Fruit fly (Drosophila melanogaster) whole organism, embryonic: Measurements from ENCODE around the gene bor.

Experiments used
- Adf1 ChIP-seq: fragments of 200-800 bp; sonication (Bioruptor generic); IDR thresholded peaks from 2 replicates; pipeline ENCODE4 v1.3.6; 2022; ENCODE audit warnings: missing biosample characterization, missing genetic modification characterization
- CG10147 ChIP-seq: fragments of 200-800 bp; sonication (Bioruptor generic); optimal IDR thresholded peaks from 2 replicates; lab custom pipeline; 2019; ENCODE audit warnings: missing biosample characterization, mild to moderate bottlenecking, missing genetic modification characterization, moderate library complexity
- CG10274 ChIP-seq: fragments of 200-800 bp; sonication (Bioruptor generic); optimal IDR thresholded peaks from 3 replicates; lab custom pipeline; 2017; ENCODE audit warnings: missing biosample characterization, mild to moderate bottlenecking, missing genetic modification characterization
- CG10462 ChIP-seq: fragments of 200-800 bp; sonication (Bioruptor generic); optimal IDR thresholded peaks from 2 replicates; lab custom pipeline; 2016; ENCODE audit warnings: missing biosample characterization, missing genetic modification characterization
- CG10543 ChIP-seq: fragments of 200-800 bp; sonication (Bioruptor generic); optimal IDR thresholded peaks from 3 replicates; lab custom pipeline; 2017; ENCODE audit warnings: missing biosample characterization, mild to moderate bottlenecking, missing genetic modification characterization, moderate library complexity
- CG11504 ChIP-seq: fragments of 200-800 bp; sonication (Bioruptor generic); optimal IDR thresholded peaks from 3 replicates; lab custom pipeline; 2019; ENCODE audit warnings: missing biosample characterization, mild to moderate bottlenecking, missing genetic modification characterization, moderate library complexity
- CG12391 ChIP-seq: fragments of 200-800 bp; sonication (Bioruptor generic); optimal IDR thresholded peaks from 3 replicates; lab custom pipeline; 2018; ENCODE audit warnings: missing biosample characterization, mild to moderate bottlenecking, missing genetic modification characterization, moderate library complexity
- CG12769 ChIP-seq: fragments of 200-800 bp; sonication (Bioruptor generic); optimal IDR thresholded peaks from 2 replicates; lab custom pipeline; 2019; ENCODE audit warnings: missing biosample characterization, mild to moderate bottlenecking, missing genetic modification characterization, moderate library complexity
- CG12942 ChIP-seq: fragments of 200-800 bp; sonication (Bioruptor generic); optimal IDR thresholded peaks from 3 replicates; lab custom pipeline; 2016; ENCODE audit warnings: missing biosample characterization, missing genetic modification characterization
- CG13894 ChIP-seq: fragments of 200-800 bp; sonication (Bioruptor generic); optimal IDR thresholded peaks from 3 replicates; lab custom pipeline; 2018; ENCODE audit warnings: missing biosample characterization, mild to moderate bottlenecking, missing genetic modification characterization, moderate library complexity
- CG1529 ChIP-seq: fragments of 200-800 bp; sonication (Bioruptor generic); optimal IDR thresholded peaks from 3 replicates; lab custom pipeline; 2018; ENCODE audit warnings: missing biosample characterization, missing genetic modification characterization
- CG17385 ChIP-seq: fragments of 200-800 bp; sonication (Bioruptor generic); optimal IDR thresholded peaks from 3 replicates; lab custom pipeline; 2018; ENCODE audit warnings: missing biosample characterization, mild to moderate bottlenecking, missing genetic modification characterization
- CG17829 ChIP-seq: fragments of 200-800 bp; optimal IDR thresholded peaks from 2 replicates; lab custom pipeline; 2019; ENCODE audit warnings: missing biosample characterization, mild to moderate bottlenecking, missing genetic modification characterization, moderate library complexity
- CG2712 ChIP-seq: fragments of 200-800 bp; optimal IDR thresholded peaks from 3 replicates; lab custom pipeline; 2019; ENCODE audit warnings: missing biosample characterization, mild to moderate bottlenecking, missing genetic modification characterization, moderate library complexity
- CG30020 ChIP-seq: fragments of 200-800 bp; optimal IDR thresholded peaks from 2 replicates; lab custom pipeline; 2019; ENCODE audit warnings: missing biosample characterization, mild to moderate bottlenecking, missing genetic modification characterization, moderate library complexity
- CG33557 ChIP-seq: fragments of 200-800 bp; sonication (Bioruptor generic); optimal IDR thresholded peaks from 2 replicates; lab custom pipeline; 2019; ENCODE audit warnings: missing biosample characterization, mild to moderate bottlenecking, missing genetic modification characterization, moderate library complexity
- CG4707 ChIP-seq: fragments of 200-800 bp; sonication (Bioruptor generic); optimal IDR thresholded peaks from 2 replicates; lab custom pipeline; 2018; ENCODE audit warnings: missing biosample characterization, mild to moderate bottlenecking, missing genetic modification characterization, moderate library complexity
- CG5180 ChIP-seq: fragments of 200-800 bp; sonication (Bioruptor generic); optimal IDR thresholded peaks from 3 replicates; lab custom pipeline; 2017; ENCODE audit warnings: missing biosample characterization, missing genetic modification characterization, mild to moderate bottlenecking, moderate library complexity, missing genetic modification reagents
- CG6175 ChIP-seq: fragments of 200-800 bp; sonication (Bioruptor generic); IDR thresholded peaks from 3 replicates; pipeline ENCODE4 v1.3.6; 2022; ENCODE audit warnings: missing biosample characterization, missing genetic modification characterization
- CG6813 ChIP-seq: fragments of 200-800 bp; sonication (Bioruptor generic); optimal IDR thresholded peaks from 2 replicates; lab custom pipeline; 2017; ENCODE audit warnings: missing biosample characterization, missing genetic modification characterization, mild to moderate bottlenecking, moderate library complexity, missing genetic modification reagents
- CG6854 ChIP-seq: fragments of 200-800 bp; sonication (Bioruptor generic); optimal IDR thresholded peaks from 3 replicates; lab custom pipeline; 2017; ENCODE audit warnings: missing biosample characterization, mild to moderate bottlenecking, missing genetic modification characterization
- CG7928 ChIP-seq: fragments of 200-800 bp; sonication (Bioruptor generic); optimal IDR thresholded peaks from 2 replicates; lab custom pipeline; 2017; ENCODE audit warnings: missing biosample characterization, mild to moderate bottlenecking, missing genetic modification characterization
- CG8290 ChIP-seq, 3 experiments: fragments of 200-800 bp; sonication (Bioruptor generic); optimal IDR thresholded peaks; 2 replicates each; lab custom pipeline; 2016 to 2019; ENCODE audit warnings: missing biosample characterization in 3 of 3, missing genetic modification characterization in 3 of 3, mild to moderate bottlenecking in 2 of 3, moderate library complexity in 1 of 3
- CG9609 ChIP-seq: fragments of 200-800 bp; sonication (Bioruptor generic); optimal IDR thresholded peaks from 3 replicates; lab custom pipeline; 2016; ENCODE audit warnings: missing biosample characterization, missing genetic modification characterization
- D ChIP-seq, 2 experiments: fragments of 200-800 bp in 1 of 2; fragments of >200 bp in 1 of 2; sonication (Bioruptor generic) in 1 of 2; optimal IDR thresholded peaks; 2 replicates in 1 of 2; 3 replicates in 1 of 2; lab custom pipeline; 2017; ENCODE audit warnings: mild to moderate bottlenecking in 1 of 2, missing biosample characterization in 1 of 2, missing genetic modification characterization in 1 of 2, missing genetic modification reagents in 1 of 2
- D19B ChIP-seq: fragments of 200-800 bp; sonication (Bioruptor generic); optimal IDR thresholded peaks from 2 replicates; lab custom pipeline; 2017; ENCODE audit warnings: missing biosample characterization, mild to moderate bottlenecking, missing genetic modification characterization
- Deaf1 ChIP-seq: fragments of 200-800 bp; optimal IDR thresholded peaks from 3 replicates; lab custom pipeline; 2019; ENCODE audit warnings: missing biosample characterization, mild to moderate bottlenecking, missing genetic modification characterization, moderate library complexity
- H15 ChIP-seq: fragments of 200-800 bp; sonication (Bioruptor generic); IDR thresholded peaks from 3 replicates; pipeline ENCODE4 v1.3.6; 2022; ENCODE audit warnings: missing biosample characterization, missing genetic modification characterization
- H2.0 ChIP-seq: fragments of 200-800 bp; sonication (Bioruptor generic); IDR thresholded peaks from 2 replicates; pipeline ENCODE4 v1.3.6; 2022; ENCODE audit warnings: missing biosample characterization, missing genetic modification characterization
- Hr3 ChIP-seq: fragments of 200-800 bp; sonication (Bioruptor generic); optimal IDR thresholded peaks from 3 replicates; lab custom pipeline; 2016; ENCODE audit warnings: missing biosample characterization, missing genetic modification characterization
- Nf-YA ChIP-seq: fragments of 200-800 bp; sonication (Bioruptor generic); IDR thresholded peaks from 2 replicates; pipeline ENCODE4 v1.3.6; 2022; ENCODE audit warnings: missing biosample characterization, missing genetic modification characterization
- Taf1 ChIP-seq: fragments of 200-800 bp; sonication (Bioruptor generic); IDR thresholded peaks from 2 replicates; pipeline ENCODE4 v1.3.6; 2022; ENCODE audit warnings: missing biosample characterization, missing genetic modification characterization
- abd-A ChIP-seq: fragments of 200-800 bp; sonication (Bioruptor generic); optimal IDR thresholded peaks from 3 replicates; lab custom pipeline; 2019; ENCODE audit warnings: missing biosample characterization, mild to moderate bottlenecking, missing genetic modification characterization, moderate library complexity
- ash1 ChIP-seq: fragments of 200-800 bp; sonication (Bioruptor generic); optimal IDR thresholded peaks from 2 replicates; lab custom pipeline; 2018; ENCODE audit warnings: missing biosample characterization, mild to moderate bottlenecking, missing genetic modification characterization
- bigmax ChIP-seq: fragments of 200-800 bp; sonication (Bioruptor generic); optimal IDR thresholded peaks from 2 replicates; lab custom pipeline; 2018; ENCODE audit warnings: missing biosample characterization, mild to moderate bottlenecking, missing genetic modification characterization
- cad ChIP-seq: fragments of >200 bp; optimal IDR thresholded peaks from 2 replicates; lab custom pipeline; 2017; ENCODE audit warnings: missing biosample characterization, missing genetic modification characterization
- cato ChIP-seq: fragments of 200-800 bp; sonication (Bioruptor generic); optimal IDR thresholded peaks from 2 replicates; lab custom pipeline; 2016; ENCODE audit warnings: missing biosample characterization, missing genetic modification characterization, borderline replicate concordance
- dati ChIP-seq: fragments of 200-800 bp; sonication (Bioruptor generic); IDR thresholded peaks from 2 replicates; pipeline ENCODE4 v1.3.6; 2022; ENCODE audit warnings: missing biosample characterization, missing genetic modification characterization
- kah ChIP-seq: fragments of 200-800 bp; sonication (Bioruptor generic); optimal IDR thresholded peaks from 2 replicates; lab custom pipeline; 2018; ENCODE audit warnings: missing biosample characterization, mild to moderate bottlenecking, missing genetic modification characterization
- lilli ChIP-seq: fragments of 200-800 bp; sonication (Bioruptor generic); optimal IDR thresholded peaks from 3 replicates; lab custom pipeline; 2016; ENCODE audit warnings: missing biosample characterization, missing genetic modification characterization
- nerfin-2 ChIP-seq: fragments of 200-800 bp; sonication (Bioruptor generic); IDR thresholded peaks from 2 replicates; pipeline ENCODE4 v1.3.6; 2022; ENCODE audit warnings: missing biosample characterization, missing genetic modification characterization; ENCODE audit not compliant: partially characterized antibody
- nom ChIP-seq: fragments of 200-800 bp; sonication (Bioruptor generic); optimal IDR thresholded peaks from 2 replicates; lab custom pipeline; 2017; ENCODE audit warnings: missing biosample characterization, missing genetic modification characterization, mild to moderate bottlenecking, moderate library complexity, missing genetic modification reagents
- odd ChIP-seq: fragments of 200-800 bp; sonication (Bioruptor generic); optimal IDR thresholded peaks from 2 replicates; lab custom pipeline; 2017; ENCODE audit warnings: missing biosample characterization, mild to moderate bottlenecking, missing genetic modification characterization
- pfk ChIP-seq: fragments of 200-800 bp; sonication (Bioruptor generic); optimal IDR thresholded peaks from 2 replicates; lab custom pipeline; 2018; ENCODE audit warnings: missing biosample characterization, mild to moderate bottlenecking, missing genetic modification characterization, moderate library complexity
- scrt ChIP-seq: fragments of 200-800 bp; sonication (Bioruptor generic); optimal IDR thresholded peaks from 2 replicates; lab custom pipeline; 2018; ENCODE audit warnings: missing biosample characterization, mild to moderate bottlenecking, missing genetic modification characterization, moderate library complexity
- sd ChIP-seq: fragments of 200-800 bp; sonication (Bioruptor generic); optimal IDR thresholded peaks from 3 replicates; lab custom pipeline; 2018; ENCODE audit warnings: missing biosample characterization, mild to moderate bottlenecking, missing genetic modification characterization, moderate library complexity
- sens ChIP-seq: fragments of 200-800 bp; sonication (Bioruptor generic); peaks from one replicate; lab custom pipeline; 2016; ENCODE audit warnings: missing biosample characterization, missing genetic modification characterization
- vfl ChIP-seq: fragments of 200-800 bp; sonication (Bioruptor generic); optimal IDR thresholded peaks from 2 replicates; lab custom pipeline; 2016; ENCODE audit warnings: missing biosample characterization, missing genetic modification characterization

bor gene

dm6 chr3R:16253974-16254408, 9.9 kb downstream of the bor start:
- TF ChIP-seq sd (peak; percentile 92), pfk (no peak), CG8290 (GFP tag; optimal IDR thresholded peaks at IDR 0.05; lab: Kevin White, UChicago) (no peak), CG8290 (tag; optimal IDR thresholded peaks at IDR 0.05; lab: Kevin White, UChicago) (peak in 1 of 2 experiments; percentile 34), bigmax (GFP tag; lab: Kevin White, UChicago) (peak; percentile 47), H2.0 (GFP tag; lab: Robert Waterston, UW) (no peak), CG10543 (GFP tag; lab: Kevin White, UChicago) (peak; percentile 97), D (optimal IDR thresholded peaks at IDR 0.05; lab: Kevin White, UChicago) (peak; percentile 3), D (GFP tag; optimal IDR thresholded peaks at IDR 0.05; lab: Kevin White, UChicago) (no peak), sens (peak; percentile 5), CG13894 (peak; percentile 39), Deaf1 (tag; lab: Kevin White, UChicago) (peak; percentile 57), CG12769 (tag; lab: Kevin White, UChicago) (peak; percentile 71), abd-A (tag; lab: Kevin White, UChicago) (peak; percentile 56), dati (no peak), CG9609 (GFP tag; lab: Kevin White, UChicago) (no peak), CG11504 (tag; lab: Kevin White, UChicago) (peak; percentile 99), CG5180 (GFP tag; lab: Kevin White, UChicago) (peak; percentile 90), ash1 (peak; percentile 46)
- TF ChIP-seq, all 482 proteins: peak for 13

- TF ChIP-seq CG12391 (tag; lab: Kevin White, UChicago) (peak; percentile 84), Taf1 (GFP tag; lab: Robert Waterston, UW) (no peak), scrt (GFP tag; lab: Kevin White, UChicago) (peak; percentile 73), CG10274 (GFP tag; lab: Kevin White, UChicago) (peak; percentile 48), CG10462 (GFP tag; lab: Kevin White, UChicago) (peak; percentile 57), D19B (GFP tag; lab: Kevin White, UChicago) (peak; percentile 66), CG4707 (peak; percentile 81), CG17829 (tag; lab: Kevin White, UChicago) (peak; percentile 79), nerfin-2 (GFP tag; lab: Robert Waterston, UW) (no peak), Hr3 (GFP tag; lab: Kevin White, UChicago) (peak; percentile 73), Nf-YA (GFP tag; lab: Robert Waterston, UW) (no peak), CG12942 (GFP tag; lab: Kevin White, UChicago) (peak; percentile 54), CG10147 (GFP tag; lab: Kevin White, UChicago) (peak; percentile 75), H15 (GFP tag; lab: Robert Waterston, UW) (no peak), CG30020 (tag; lab: Kevin White, UChicago) (peak; percentile 62), CG2712 (tag; lab: Kevin White, UChicago) (peak; percentile 85), cato (GFP tag; lab: Kevin White, UChicago) (peak; percentile 54), lilli (GFP tag; lab: Kevin White, UChicago) (peak; percentile 18), kah (GFP tag; lab: Kevin White, UChicago) (peak; percentile 51), CG33557 (GFP tag; lab: Kevin White, UChicago) (peak; percentile 35), Adf1 (no peak), CG1529 (GFP tag; lab: Kevin White, UChicago) (peak; percentile 67), CG7928 (GFP tag; lab: Kevin White, UChicago) (peak; percentile 8), vfl (GFP tag; lab: Kevin White, UChicago) (no peak), nom (no peak), odd (GFP tag; lab: Kevin White, UChicago) (peak; percentile 87), CG6175 (GFP tag; lab: Robert Waterston, UW) (no peak), CG6813 (GFP tag; lab: Kevin White, UChicago) (peak; percentile 66), CG17385 (GFP tag; lab: Kevin White, UChicago) (peak; percentile 75), CG11504 (tag; lab: Kevin White, UChicago) (peak; percentile 77), CG6854 (peak; percentile 69), cad (GFP tag; lab: Kevin White, UChicago) (no peak)
Observed at dm6 chr3R:16253427-16253883, 10.5 kb downstream of the bor start.
